Worm (Caenorhabditis elegans) whole organism, L3 larva: ENCODE data around the gene fbxa-48.

Experiments
- lin-15B ChIP-seq: fragments of 150-350 bp; optimal IDR thresholded peaks from 2 replicates; lab custom pipeline; 2014; ENCODE audit warnings: missing biosample characterization, missing genetic modification characterization
- nhr-25 ChIP-seq: sonication (generic microtip); optimal IDR thresholded peaks from 2 replicates; lab custom pipeline; 2017; ENCODE audit warnings: missing biosample characterization, missing genetic modification characterization
- snpc-4 ChIP-seq: fragments of 150-350 bp; optimal IDR thresholded peaks from 2 replicates; lab custom pipeline; 2014; ENCODE audit warnings: missing biosample characterization, missing genetic modification characterization

ce11 chrIII:2288261-2288660, 16.3 kb upstream of the fbxa-48 start:
- no peak for TF ChIP-seq snpc-4 (tag; lab: Kevin White, UChicago)
- no peak for TF ChIP-seq nhr-25 (tag; lab: Kevin White, UChicago)
- no peak for TF ChIP-seq lin-15B (tag; lab: Kevin White, UChicago)
